Fruit fly (Drosophila melanogaster): ENCODE measurements around the gene CCT2.

CCT2 gene

DNA sequence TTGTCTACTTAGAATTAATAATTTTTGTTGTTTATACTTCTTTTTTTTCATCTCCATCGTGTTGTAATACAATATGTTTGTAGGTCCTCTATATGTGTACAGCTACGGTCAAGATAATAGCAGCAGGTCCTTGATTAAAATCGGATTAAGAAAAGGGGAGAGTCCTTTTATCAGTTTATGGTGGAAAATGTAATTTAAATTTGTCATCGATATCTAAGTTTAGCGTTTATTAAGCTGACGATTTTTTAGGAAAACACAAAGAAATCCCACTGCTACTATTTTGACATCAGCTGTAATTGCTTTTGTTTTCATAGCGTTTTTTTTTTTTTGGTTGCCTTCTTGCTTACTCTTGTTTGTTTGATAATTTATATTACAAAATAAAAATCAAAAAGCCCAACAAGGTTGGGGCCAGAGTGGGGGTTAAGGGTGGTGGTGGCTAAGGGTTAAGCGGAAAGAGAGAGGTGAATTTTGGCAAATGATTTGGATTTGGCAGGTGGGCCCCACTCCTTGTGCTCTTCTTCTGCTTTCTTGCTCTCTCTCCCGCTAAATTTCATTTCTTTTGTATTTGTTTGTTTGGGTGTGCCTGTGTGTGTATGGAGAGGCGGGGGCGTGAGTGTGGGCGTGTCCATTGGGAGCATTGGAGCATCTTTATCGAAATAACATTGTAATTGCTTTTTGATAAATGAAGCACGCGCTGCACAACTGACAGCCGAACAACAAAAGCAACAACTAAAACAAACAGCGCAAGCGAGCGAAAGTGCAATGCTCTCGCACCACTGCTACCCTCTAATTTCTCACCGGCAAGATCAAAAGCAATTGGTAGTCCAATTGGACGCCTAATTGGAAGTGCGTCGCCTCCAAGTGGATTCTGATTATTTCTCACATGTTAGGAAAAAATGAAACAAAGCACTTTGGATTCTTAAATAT is 31.8 kb downstream of the CCT2 start (continued):
- TF ChIP-seq Sox100B (GFP tag; optimal IDR thresholded peaks at IDR 0.05), result peak; percentile 26
- no peak for TF ChIP-seq CG2202 (tag; optimal IDR thresholded peaks at IDR 0.05)
- TF ChIP-seq Asciz (GFP tag; optimal IDR thresholded peaks at IDR 0.05), result peak; percentile 11
- TF ChIP-seq CG32767 (GFP tag; IDR thresholded peaks at IDR 0.05), result no peak
- no peak for TF ChIP-seq cato (GFP tag; optimal IDR thresholded peaks at IDR 0.05; ENCODE audit: borderline replicate concordance)
- peak; percentile 25; the same call in 1 of the 2 replicates for TF ChIP-seq esg (GFP tag; conservative IDR thresholded peaks at IDR 0.05)
- peak; percentile 27 for TF ChIP-seq ATbp (GFP tag; optimal IDR thresholded peaks at IDR 0.05)
- TF ChIP-seq Oaz (GFP tag; IDR thresholded peaks at IDR 0.05), result no peak
- TF ChIP-seq Deaf1 (tag; optimal IDR thresholded peaks at IDR 0.05), result no peak
- peak; percentile 29 for TF ChIP-seq bcd (GFP tag; optimal IDR thresholded peaks at IDR 0.05)
- no peak for TF ChIP-seq cas (GFP tag; IDR thresholded peaks at IDR 0.05)
- TF ChIP-seq CG16815 (GFP tag; optimal IDR thresholded peaks at IDR 0.05), result no peak
- peak; percentile 45 for TF ChIP-seq HHEX (GFP tag; optimal IDR thresholded peaks at IDR 0.05)
- TF ChIP-seq E2f1 (GFP tag; IDR thresholded peaks at IDR 0.05), result 0 out of 2 replicates have a peak, but pooled peaks have one; percentile 32
- peak; percentile 18 for TF ChIP-seq CG8359 (GFP tag; optimal IDR thresholded peaks at IDR 0.05; ENCODE audit: borderline replicate concordance)
- peak; percentile 12 for TF ChIP-seq Mad (GFP tag; optimal IDR thresholded peaks at IDR 0.05)
- no peak for TF ChIP-seq CG31388 (GFP tag; optimal IDR thresholded peaks at IDR 0.05)
- peak; percentile 37; the same call in 1 of the 2 replicates for TF ChIP-seq Atf6 (GFP tag; IDR thresholded peaks at IDR 0.05)
- no peak for TF ChIP-seq hth (optimal IDR thresholded peaks at IDR 0.05)
- TF ChIP-seq grau (tag; optimal IDR thresholded peaks at IDR 0.05), result peak; percentile 56
- TF ChIP-seq CG15269 (tag; optimal IDR thresholded peaks at IDR 0.05), result peak; percentile 58
- peak; percentile 31 for TF ChIP-seq CoRest (tag; optimal IDR thresholded peaks at IDR 0.05)
- peak; percentile 41 for TF ChIP-seq cwo (GFP tag; optimal IDR thresholded peaks at IDR 0.05)
- peak; percentile 41; the same call in 1 of the 3 replicates for TF ChIP-seq ken (GFP tag; IDR thresholded peaks at IDR 0.05)
- TF ChIP-seq hkb (optimal IDR thresholded peaks at IDR 0.05), result no peak
- peak; percentile 39; the same call in 1 of the 2 replicates for TF ChIP-seq hkb (GFP tag; IDR thresholded peaks at IDR 0.05)
- TF ChIP-seq prd (optimal IDR thresholded peaks at IDR 0.05), result no peak
- TF ChIP-seq prd (GFP tag; IDR thresholded peaks at IDR 0.05), result 0 out of 3 replicates have a peak, but pooled peaks have one; percentile 43
- TF ChIP-seq Mrtf (GFP tag; IDR thresholded peaks at IDR 0.05), result peak; percentile 40; the same call in 1 of the 3 replicates
- peak; percentile 8 for TF ChIP-seq CG15696 (tag; optimal IDR thresholded peaks at IDR 0.05)
- peak; percentile 67 for TF ChIP-seq CG2678 (tag; optimal IDR thresholded peaks at IDR 0.05)
- peak; percentile 11 for TF ChIP-seq dmrt11E (tag; optimal IDR thresholded peaks at IDR 0.05)
- TF ChIP-seq HLH54F (GFP tag; optimal IDR thresholded peaks at IDR 0.05), result no peak
- TF ChIP-seq nau (GFP tag; optimal IDR thresholded peaks at IDR 0.05), result peak; percentile 59
- no peak for TF ChIP-seq gsb (GFP tag; IDR thresholded peaks at IDR 0.05)
- TF ChIP-seq Sry-β (GFP tag; optimal IDR thresholded peaks at IDR 0.05), result no peak
- peak; percentile 55 for TF ChIP-seq CG2712 (tag; optimal IDR thresholded peaks at IDR 0.05)
- TF ChIP-seq PHDP (tag; optimal IDR thresholded peaks at IDR 0.05), result peak; percentile 63
- no peak for TF ChIP-seq Stat92E (GFP tag; optimal IDR thresholded peaks at IDR 0.05)
- TF ChIP-seq CG11695 (GFP tag; IDR thresholded peaks at IDR 0.05), result peak; percentile 31; the same call in 1 of the 3 replicates
- TF ChIP-seq CG16863 (GFP tag; optimal IDR thresholded peaks at IDR 0.05), result peak; percentile 0
- no peak for TF ChIP-seq CG6683 (GFP tag; optimal IDR thresholded peaks at IDR 0.05)
- TF ChIP-seq sisA (GFP tag; IDR thresholded peaks at IDR 0.05), result peak; percentile 40; the same call in 1 of the 2 replicates
- peak; percentile 25 for TF ChIP-seq CG13296 (GFP tag; optimal IDR thresholded peaks at IDR 0.05)
- TF ChIP-seq CG17385 (GFP tag; optimal IDR thresholded peaks at IDR 0.05), result peak; percentile 57
- no peak for TF ChIP-seq fd102C (GFP tag; optimal IDR thresholded peaks at IDR 0.05)
- TF ChIP-seq Hmr (GFP tag; optimal IDR thresholded peaks at IDR 0.05), result peak; percentile 24
- peak; percentile 19 for TF ChIP-seq CG1647 (GFP tag; optimal IDR thresholded peaks at IDR 0.05)
